Fruit fly (Drosophila melanogaster) whole organism, embryonic: ENCODE measurements around the gene Orp8.

ENCODE experiments used
- Abd-B ChIP-seq: fragments of 200-800 bp; sonication (Bioruptor generic); optimal IDR thresholded peaks from 2 replicates; lab custom pipeline; 2018; ENCODE audit warnings: missing biosample characterization, mild to moderate bottlenecking, missing genetic modification characterization, moderate library complexity
- Adf1 ChIP-seq: fragments of 200-800 bp; sonication (Bioruptor generic); IDR thresholded peaks from 2 replicates; pipeline ENCODE4 v1.3.6; 2022; ENCODE audit warnings: missing biosample characterization, missing genetic modification characterization
- CG12071 ChIP-seq: fragments of 200-800 bp; sonication (Bioruptor generic); optimal IDR thresholded peaks from 3 replicates; lab custom pipeline; 2018; ENCODE audit warnings: missing biosample characterization, mild to moderate bottlenecking, missing genetic modification characterization
- CG12155 ChIP-seq: fragments of 200-800 bp; sonication (Bioruptor generic); optimal IDR thresholded peaks from 3 replicates; lab custom pipeline; 2016; ENCODE audit warnings: missing biosample characterization, missing genetic modification characterization
- CG12391 ChIP-seq: fragments of 200-800 bp; sonication (Bioruptor generic); optimal IDR thresholded peaks from 3 replicates; lab custom pipeline; 2018; ENCODE audit warnings: missing biosample characterization, mild to moderate bottlenecking, missing genetic modification characterization, moderate library complexity
- CG13123 ChIP-seq: fragments of 200-800 bp; sonication (Bioruptor generic); optimal IDR thresholded peaks from 2 replicates; lab custom pipeline; 2016; ENCODE audit warnings: missing biosample characterization, missing genetic modification characterization
- CG13424 ChIP-seq: fragments of 200-800 bp; sonication (Bioruptor generic); optimal IDR thresholded peaks from 2 replicates; lab custom pipeline; 2019; ENCODE audit warnings: missing biosample characterization, mild to moderate bottlenecking, missing genetic modification characterization, moderate library complexity
- CG15011 ChIP-seq: fragments of 200-800 bp; sonication (Bioruptor generic); optimal IDR thresholded peaks from 3 replicates; lab custom pipeline; 2018; ENCODE audit warnings: missing biosample characterization, mild to moderate bottlenecking, missing genetic modification characterization
- CG15073 ChIP-seq: fragments of 200-800 bp; sonication (Bioruptor generic); optimal IDR thresholded peaks from 2 replicates; lab custom pipeline; 2016; ENCODE audit warnings: missing biosample characterization, missing genetic modification characterization
- CG15269 ChIP-seq: fragments of 200-800 bp; sonication (Bioruptor generic); optimal IDR thresholded peaks from 2 replicates; lab custom pipeline; 2018; ENCODE audit warnings: missing biosample characterization, mild to moderate bottlenecking, missing genetic modification characterization, moderate library complexity
- CG15479 ChIP-seq: fragments of 200-800 bp; sonication (Bioruptor generic); optimal IDR thresholded peaks from 3 replicates; lab custom pipeline; 2019; ENCODE audit warnings: missing biosample characterization, mild to moderate bottlenecking, missing genetic modification characterization, moderate library complexity
- CG15696 ChIP-seq: fragments of 200-800 bp; sonication (Bioruptor generic); optimal IDR thresholded peaks from 2 replicates; lab custom pipeline; 2019; ENCODE audit warnings: missing biosample characterization, mild to moderate bottlenecking, missing genetic modification characterization, moderate library complexity
- CG16813 ChIP-seq: fragments of 200-800 bp; sonication (Bioruptor generic); IDR thresholded peaks from 3 replicates; pipeline ENCODE4 v1.3.6; 2022; ENCODE audit warnings: missing biosample characterization, missing genetic modification characterization; ENCODE audit not compliant: partially characterized antibody
- CG1832 ChIP-seq: fragments of 200-800 bp; sonication (Bioruptor generic); optimal IDR thresholded peaks from 2 replicates; lab custom pipeline; 2017; ENCODE audit warnings: missing biosample characterization, mild to moderate bottlenecking, missing genetic modification characterization, inconsistent platforms
- CG18599 ChIP-seq: fragments of 200-800 bp; sonication (Bioruptor generic); optimal IDR thresholded peaks from 3 replicates; lab custom pipeline; 2017; ENCODE audit warnings: missing biosample characterization, missing genetic modification characterization, mild to moderate bottlenecking, moderate library complexity, missing genetic modification reagents
- CG18619 ChIP-seq: fragments of 200-800 bp; sonication (Bioruptor generic); optimal IDR thresholded peaks from 3 replicates; lab custom pipeline; 2017; ENCODE audit warnings: missing biosample characterization, mild to moderate bottlenecking, missing genetic modification characterization
- CG31388 ChIP-seq: fragments of 200-800 bp; sonication (Bioruptor generic); optimal IDR thresholded peaks from 2 replicates; lab custom pipeline; 2016; ENCODE audit warnings: missing biosample characterization, missing genetic modification characterization
- CG3407 ChIP-seq: fragments of 200-800 bp; sonication (Bioruptor generic); optimal IDR thresholded peaks from 2 replicates; lab custom pipeline; 2018; ENCODE audit warnings: missing biosample characterization, mild to moderate bottlenecking, missing genetic modification characterization
- CG34224 ChIP-seq: fragments of 200-800 bp; sonication (Bioruptor generic); IDR thresholded peaks from 3 replicates; pipeline ENCODE4 v1.3.6; 2022; ENCODE audit warnings: missing biosample characterization, missing genetic modification characterization; ENCODE audit not compliant: partially characterized antibody
- CG4404 ChIP-seq: fragments of 200-800 bp; sonication (Bioruptor generic); IDR thresholded peaks from 2 replicates; pipeline ENCODE4 v1.3.6; 2022; ENCODE audit warnings: missing biosample characterization, missing genetic modification characterization
- CG4730 ChIP-seq: fragments of 200-800 bp; sonication (Bioruptor generic); IDR thresholded peaks from 2 replicates; pipeline ENCODE4 v1.3.6; 2022; ENCODE audit warnings: missing biosample characterization, missing genetic modification characterization
- CG6254 ChIP-seq: fragments of 200-800 bp; sonication (Bioruptor generic); optimal IDR thresholded peaks from 3 replicates; lab custom pipeline; 2017; ENCODE audit warnings: mild to moderate bottlenecking, missing biosample characterization, missing genetic modification reagents, missing genetic modification characterization
- CG8478 ChIP-seq: fragments of >200 bp; optimal IDR thresholded peaks from 2 replicates; lab custom pipeline; 2018
- CG8765 ChIP-seq: fragments of 200-800 bp; sonication (Bioruptor generic); IDR thresholded peaks from 2 replicates; pipeline ENCODE4 v1.3.6; 2022; ENCODE audit warnings: missing biosample characterization, missing genetic modification characterization
- Dfd ChIP-seq, 2 experiments: fragments of >200 bp; optimal IDR thresholded peaks; 2 replicates each; lab custom pipeline; 2017; ENCODE audit warnings: missing biosample characterization in 2 of 2, missing genetic modification characterization in 2 of 2
- Fer3 ChIP-seq: fragments of 200-800 bp; sonication (Bioruptor generic); optimal IDR thresholded peaks from 2 replicates; lab custom pipeline; 2018; ENCODE audit warnings: missing biosample characterization, mild to moderate bottlenecking, missing genetic modification characterization, moderate library complexity
- Hr39 ChIP-seq: fragments of >200 bp; optimal IDR thresholded peaks from 2 replicates; lab custom pipeline; 2017
- Opbp ChIP-seq: fragments of 200-800 bp; sonication (Bioruptor generic); IDR thresholded peaks from 3 replicates; pipeline ENCODE4 v1.3.6; 2022; ENCODE audit warnings: missing biosample characterization, missing genetic modification characterization; ENCODE audit not compliant: partially characterized antibody
- Rfx ChIP-seq: fragments of 200-800 bp; sonication (Bioruptor generic); IDR thresholded peaks from 2 replicates; pipeline ENCODE4 v1.3.6; 2022; ENCODE audit warnings: missing biosample characterization, missing genetic modification characterization
- Rx ChIP-seq: fragments of 200-800 bp; sonication (Bioruptor generic); IDR thresholded peaks from 2 replicates; pipeline ENCODE4 v1.3.6; 2022; ENCODE audit warnings: missing biosample characterization, missing genetic modification characterization
- ase ChIP-seq: fragments of 200-800 bp; sonication (Bioruptor generic); IDR thresholded peaks from 3 replicates; pipeline ENCODE4 v1.3.6; 2022; ENCODE audit warnings: missing biosample characterization, missing genetic modification characterization
- bab2 ChIP-seq: fragments of 200-800 bp; sonication (Bioruptor generic); optimal IDR thresholded peaks from 2 replicates; lab custom pipeline; 2016; ENCODE audit warnings: missing biosample characterization, missing genetic modification characterization
- bsh ChIP-seq, 2 experiments: fragments of 200-800 bp; sonication (Bioruptor generic); optimal IDR thresholded peaks; 2 replicates each; lab custom pipeline; 2017 to 2018; ENCODE audit warnings: mild to moderate bottlenecking in 2 of 2, missing biosample characterization in 2 of 2, missing genetic modification characterization in 2 of 2, moderate library complexity in 1 of 2
- chinmo ChIP-seq: fragments of 200-800 bp; sonication (Bioruptor generic); IDR thresholded peaks from 4 replicates; pipeline ENCODE4 v1.3.6; 2022; ENCODE audit warnings: missing biosample characterization, missing genetic modification characterization; ENCODE audit not compliant: partially characterized antibody
- ken ChIP-seq: fragments of 200-800 bp; sonication (Bioruptor generic); IDR thresholded peaks from 3 replicates; pipeline ENCODE4 v1.3.6; 2022; ENCODE audit warnings: missing biosample characterization, missing genetic modification characterization
- mam ChIP-seq: fragments of 200-800 bp; sonication (Bioruptor generic); optimal IDR thresholded peaks from 3 replicates; lab custom pipeline; 2016; ENCODE audit warnings: missing biosample characterization, missing genetic modification characterization
- nerfin-2 ChIP-seq: fragments of 200-800 bp; sonication (Bioruptor generic); IDR thresholded peaks from 2 replicates; pipeline ENCODE4 v1.3.6; 2022; ENCODE audit warnings: missing biosample characterization, missing genetic modification characterization; ENCODE audit not compliant: partially characterized antibody
- nom ChIP-seq: fragments of 200-800 bp; sonication (Bioruptor generic); optimal IDR thresholded peaks from 2 replicates; lab custom pipeline; 2017; ENCODE audit warnings: missing biosample characterization, missing genetic modification characterization, mild to moderate bottlenecking, moderate library complexity, missing genetic modification reagents
- pho ChIP-seq: fragments of 200-800 bp; sonication (Bioruptor generic); optimal IDR thresholded peaks from 2 replicates; lab custom pipeline; 2016; ENCODE audit warnings: missing biosample characterization, missing genetic modification characterization
- prd ChIP-seq, 3 experiments: fragments of >200 bp in 2 of 3; fragments of 200-800 bp in 1 of 3; sonication (Bioruptor generic) in 1 of 3; optimal IDR thresholded peaks in 2 of 3; IDR thresholded peaks in 1 of 3; 2 replicates in 2 of 3; 3 replicates in 1 of 3; pipeline versions ENCODE4 v1.3.6 to Lab custom; 2017 to 2022; ENCODE audit warnings: missing biosample characterization in 1 of 3, missing genetic modification characterization in 1 of 3
- ranshi ChIP-seq: fragments of 200-800 bp; sonication (Bioruptor generic); IDR thresholded peaks from 2 replicates; pipeline ENCODE4 v1.3.6; 2022; ENCODE audit warnings: missing biosample characterization, missing genetic modification characterization
- rib ChIP-seq: fragments of 200-800 bp; sonication (Bioruptor generic); IDR thresholded peaks from 2 replicates; pipeline ENCODE4 v1.3.6; 2022; ENCODE audit warnings: missing biosample characterization, missing genetic modification characterization
- tap ChIP-seq: fragments of 200-800 bp; optimal IDR thresholded peaks from 3 replicates; lab custom pipeline; 2019; ENCODE audit warnings: missing biosample characterization, mild to moderate bottlenecking, missing genetic modification characterization, moderate library complexity
- tll ChIP-seq, 2 experiments: fragments of 200-800 bp in 1 of 2; fragments of >200 bp in 1 of 2; sonication (Bioruptor generic) in 1 of 2; optimal IDR thresholded peaks; 2 replicates each; lab custom pipeline; 2017 to 2019; ENCODE audit warnings: missing biosample characterization in 2 of 2, missing genetic modification characterization in 2 of 2, mild to moderate bottlenecking in 1 of 2, moderate library complexity in 1 of 2
- toy ChIP-seq: fragments of 200-800 bp; sonication (Bioruptor generic); IDR thresholded peaks from 2 replicates; pipeline ENCODE4 v1.3.6; 2022; ENCODE audit warnings: missing biosample characterization, missing genetic modification characterization
- twi ChIP-seq: fragments of 200-800 bp; optimal IDR thresholded peaks from 2 replicates; lab custom pipeline; 2019; ENCODE audit warnings: missing biosample characterization, mild to moderate bottlenecking, missing genetic modification characterization, moderate library complexity
- wor ChIP-seq: fragments of 200-800 bp; sonication (Bioruptor generic); IDR thresholded peaks from 2 replicates; pipeline ENCODE4 v1.3.6; 2022; ENCODE audit warnings: missing biosample characterization, missing genetic modification characterization
- zfh2 ChIP-seq: fragments of 200-800 bp; sonication (Bioruptor generic); optimal IDR thresholded peaks from 2 replicates; lab custom pipeline; 2016; ENCODE audit warnings: missing biosample characterization, missing genetic modification characterization

The Orp8 gene

DNA sequence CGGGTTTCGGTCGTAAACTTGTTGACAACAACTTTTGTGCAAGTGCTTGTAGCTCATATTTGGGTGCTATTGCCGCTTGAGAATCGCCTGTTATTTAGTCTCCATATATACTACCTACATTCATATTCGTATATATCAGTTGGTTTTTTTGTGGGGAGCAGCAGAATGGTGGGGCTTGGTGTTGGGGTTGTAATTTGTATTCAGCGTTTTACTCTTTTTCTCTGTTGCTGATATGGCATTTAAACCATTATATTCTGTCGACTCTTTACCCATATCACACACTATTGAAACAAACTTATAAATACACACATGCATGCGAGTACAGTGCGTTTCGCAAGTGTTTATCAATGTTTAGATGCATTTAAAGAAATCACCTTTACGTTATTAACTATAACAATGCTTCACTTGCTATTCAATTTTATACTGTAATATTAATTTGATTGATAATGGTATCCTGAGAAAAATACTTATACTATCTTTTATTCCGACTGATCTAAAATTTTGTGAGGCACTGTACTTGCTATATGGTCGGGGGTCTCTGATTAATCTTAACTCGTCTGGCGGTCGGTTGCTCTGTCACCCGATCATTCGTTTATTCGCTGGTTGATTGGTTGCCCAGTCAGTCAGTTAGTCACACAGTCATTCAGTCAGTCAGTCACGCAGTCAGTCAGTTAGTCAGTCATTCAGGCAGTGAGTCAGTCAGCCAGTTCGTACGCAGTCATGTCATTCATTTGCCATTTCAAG, 47.7 kb upstream of the Orp8 start (continued):
- TF ChIP-seq CG12155 (peak; percentile 82), CG15269 (tag; lab: Kevin White, UChicago) (peak; percentile 94), Rfx (GFP tag; lab: Robert Waterston, UW) (peak; percentile 91), nom (GFP tag; lab: Kevin White, UChicago) (peak; percentile 90), CG31388 (no peak), CG15011 (GFP tag; lab: Kevin White, UChicago) (peak; percentile 88), twi (tag; lab: Kevin White, UChicago) (peak; percentile 65), CG12071 (GFP tag; lab: Kevin White, UChicago) (peak; percentile 85), Hr39 (no peak), CG4730 (GFP tag; lab: Robert Waterston, UW) (peak; percentile 75), Adf1 (GFP tag; lab: Robert Waterston, UW) (peak; percentile 73), CG15479 (GFP tag; lab: Kevin White, UChicago) (peak; percentile 6), zfh2 (GFP tag; lab: Kevin White, UChicago) (peak; percentile 73), CG18599 (GFP tag; lab: Kevin White, UChicago) (peak; percentile 96), CG1832 (GFP tag; lab: Kevin White, UChicago) (no peak), CG16813 (GFP tag; lab: Robert Waterston, UW) (no peak), mam (GFP tag; lab: Kevin White, UChicago) (peak; percentile 83), ase (peak; percentile 81; the same call in 2 of the 3 replicates), Abd-B (peak; percentile 61), CG6254 (peak; percentile 65), Rx (GFP tag; lab: Robert Waterston, UW) (no peak; the same call in 1 of the 2 replicates), CG34224 (GFP tag; lab: Robert Waterston, UW) (no peak), chinmo (GFP tag; lab: Robert Waterston, UW) (peak; percentile 88), rib (GFP tag; lab: Robert Waterston, UW) (peak; percentile 84), Dfd (GFP tag; optimal IDR thresholded peaks at IDR 0.05; lab: Kevin White, UChicago) (no peak), tll (GFP tag; optimal IDR thresholded peaks at IDR 0.05; lab: Kevin White, UChicago) (peak in 1 of 2 experiments; percentile 4), Fer3 (tag; lab: Kevin White, UChicago) (peak; percentile 93), bab2 (GFP tag; lab: Kevin White, UChicago) (peak; percentile 70), Opbp (GFP tag; lab: Robert Waterston, UW) (no peak), CG3407 (GFP tag; lab: Kevin White, UChicago) (peak; percentile 68), CG12391 (tag; lab: Kevin White, UChicago) (peak; percentile 88), CG13123 (GFP tag; lab: Kevin White, UChicago) (peak; percentile 10), prd (optimal IDR thresholded peaks at IDR 0.05; lab: Kevin White, UChicago) (no peak), prd (GFP tag; IDR thresholded peaks at IDR 0.05; lab: Robert Waterston, UW) (peak; percentile 86), CG15073 (GFP tag; lab: Kevin White, UChicago) (no peak), pho (GFP tag; lab: Kevin White, UChicago) (peak; percentile 86), CG15696 (tag; lab: Kevin White, UChicago) (peak; percentile 65), CG8478 (no peak), toy (GFP tag; lab: Robert Waterston, UW) (0 out of 2 replicates have a peak, but pooled peaks have one; percentile 57), CG8765 (GFP tag; lab: Robert Waterston, UW) (peak; percentile 48; the same call in 1 of the 2 replicates), ken (peak; percentile 59; the same call in 1 of the 3 replicates), ranshi (GFP tag; lab: Robert Waterston, UW) (peak; percentile 76), CG18619 (GFP tag; lab: Kevin White, UChicago) (peak; percentile 87), CG4404 (GFP tag; lab: Robert Waterston, UW) (peak; percentile 61), nerfin-2 (GFP tag; lab: Robert Waterston, UW) (no peak), wor (GFP tag; lab: Robert Waterston, UW) (peak; percentile 39; the same call in 1 of the 2 replicates), CG13424 (tag; lab: Kevin White, UChicago) (peak; percentile 89), tap (tag; lab: Kevin White, UChicago) (peak; percentile 89), bsh (GFP tag; optimal IDR thresholded peaks at IDR 0.05; lab: Kevin White, UChicago) (peak; percentile 71 to 86)
